Fruit fly (Drosophila melanogaster): ENCODE data around the gene Gdap1.

Gdap1 gene

DNA sequence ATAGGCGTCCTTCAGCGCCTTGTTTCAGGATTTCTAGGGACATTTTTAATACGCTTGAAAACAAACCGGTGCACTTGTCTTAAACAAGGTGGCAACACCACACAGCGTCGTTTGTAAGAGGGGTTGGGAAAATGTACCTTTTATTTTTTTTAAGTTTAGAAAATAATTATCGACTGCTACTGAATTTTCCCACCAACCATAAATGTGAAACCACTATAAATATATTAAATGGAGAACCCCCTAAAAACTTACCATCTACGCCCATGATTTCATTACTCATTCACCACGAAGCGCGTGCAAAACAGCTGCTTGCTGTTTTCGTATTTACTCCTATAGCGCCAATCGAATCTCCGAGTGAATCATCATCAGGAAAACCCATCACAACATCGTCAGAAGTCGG is 2.4 kb upstream of the Gdap1 start, which contains the start of the genes Tcs5 and CHMP2B (continued):
- peak; percentile 98 for TF ChIP-seq Vsx1 (GFP tag; optimal IDR thresholded peaks at IDR 0.05)
- peak; percentile 100 for TF ChIP-seq pho (GFP tag; optimal IDR thresholded peaks at IDR 0.05)
- peak; percentile 100 for TF ChIP-seq toy (GFP tag; IDR thresholded peaks at IDR 0.05)
- TF ChIP-seq kni (GFP tag; optimal IDR thresholded peaks at IDR 0.05) = peak; percentile 98
- peak; percentile 99 for TF ChIP-seq CG12155 (GFP tag; optimal IDR thresholded peaks at IDR 0.05)
- TF ChIP-seq disco-r (GFP tag; optimal IDR thresholded peaks at IDR 0.05) = peak; percentile 99
- peak; percentile 99 for TF ChIP-seq pnt (GFP tag; optimal IDR thresholded peaks at IDR 0.05)
- TF ChIP-seq Med (GFP tag) = peak; percentile 100
- TF ChIP-seq CG10267 (tag; optimal IDR thresholded peaks at IDR 0.05) = peak; percentile 97
- TF ChIP-seq CG2889 (GFP tag; IDR thresholded peaks at IDR 0.05) = peak; percentile 100
- peak; percentile 99 for TF ChIP-seq en (GFP tag; optimal IDR thresholded peaks at IDR 0.05)
- peak; percentile 100 for TF ChIP-seq dmrt11E (tag; optimal IDR thresholded peaks at IDR 0.05)
- TF ChIP-seq gfzf (GFP tag; optimal IDR thresholded peaks at IDR 0.05) = peak; percentile 44
- peak; percentile 99 for TF ChIP-seq btn (GFP tag; optimal IDR thresholded peaks at IDR 0.05)
- TF ChIP-seq CG12391 (tag; optimal IDR thresholded peaks at IDR 0.05) = peak; percentile 100
- peak; percentile 100 for TF ChIP-seq CG9932 (GFP tag; IDR thresholded peaks at IDR 0.05)
- TF ChIP-seq wdn (GFP tag; IDR thresholded peaks at IDR 0.05) = peak; percentile 100
- peak; percentile 100 for TF ChIP-seq Aef1 (GFP tag; IDR thresholded peaks at IDR 0.05)
- peak; percentile 99 for TF ChIP-seq CG17912 (GFP tag; optimal IDR thresholded peaks at IDR 0.05)
- peak; percentile 99 for TF ChIP-seq nom (GFP tag; optimal IDR thresholded peaks at IDR 0.05)
- TF ChIP-seq dm (GFP tag; optimal IDR thresholded peaks at IDR 0.05) = peak; percentile 99
- peak; percentile 99 for TF ChIP-seq dmrt99B (tag; optimal IDR thresholded peaks at IDR 0.05)
- peak; percentile 100 for TF ChIP-seq CG15696 (tag; optimal IDR thresholded peaks at IDR 0.05)
- no peak for TF ChIP-seq hb (GFP tag; IDR thresholded peaks at IDR 0.05; ENCODE audit: partially characterized antibody)
- TF ChIP-seq gt (GFP tag; IDR thresholded peaks at IDR 0.05) = peak; percentile 100
- TF ChIP-seq fu2 (GFP tag; optimal IDR thresholded peaks at IDR 0.05) = peak; percentile 100
- TF ChIP-seq salm (tag; optimal IDR thresholded peaks at IDR 0.05) = peak; percentile 99
- TF ChIP-seq CG7357 (GFP tag; IDR thresholded peaks at IDR 0.05) = peak; percentile 100
- peak; percentile 95 for TF ChIP-seq grn (GFP tag; optimal IDR thresholded peaks at IDR 0.05)
- peak; percentile 100 for TF ChIP-seq ken (GFP tag; IDR thresholded peaks at IDR 0.05)
- peak; percentile 97 for TF ChIP-seq her (GFP tag; optimal IDR thresholded peaks at IDR 0.05)
- peak; percentile 97 for TF ChIP-seq stwl (tag; optimal IDR thresholded peaks at IDR 0.05)
- TF ChIP-seq Taf1 (GFP tag; IDR thresholded peaks at IDR 0.05) = peak; percentile 100
- peak; percentile 100 for TF ChIP-seq slbo (GFP tag; IDR thresholded peaks at IDR 0.05)
- TF ChIP-seq Oaz (GFP tag; IDR thresholded peaks at IDR 0.05) = peak; percentile 100
- TF ChIP-seq unpg (GFP tag; optimal IDR thresholded peaks at IDR 0.05) = peak; percentile 100
- TF ChIP-seq CG12299 (tag; optimal IDR thresholded peaks at IDR 0.05) = peak; percentile 99
- peak; percentile 100 for TF ChIP-seq CG32532 (GFP tag; IDR thresholded peaks at IDR 0.05)
- TF ChIP-seq CG14050 (GFP tag; IDR thresholded peaks at IDR 0.05) = peak; percentile 100
- TF ChIP-seq gce (GFP tag; IDR thresholded peaks at IDR 0.05) = peak; percentile 100
- TF ChIP-seq Mrtf (GFP tag; IDR thresholded peaks at IDR 0.05) = peak; percentile 100
- TF ChIP-seq Tbp (GFP tag; optimal IDR thresholded peaks at IDR 0.05) = no peak
- TF ChIP-seq sim (GFP tag; IDR thresholded peaks at IDR 0.05) = peak; percentile 100
- no peak for TF ChIP-seq h (optimal IDR thresholded peaks at IDR 0.05)
- peak; percentile 99 for TF ChIP-seq ERR (GFP tag; optimal IDR thresholded peaks at IDR 0.05)
- TF ChIP-seq MBD-R2 (GFP tag; IDR thresholded peaks at IDR 0.05) = peak; percentile 100
- TF ChIP-seq CG3407 (GFP tag; optimal IDR thresholded peaks at IDR 0.05) = peak; percentile 99
- peak; percentile 100 for TF ChIP-seq CG1602 (GFP tag; optimal IDR thresholded peaks at IDR 0.05)
- peak; percentile 100 for TF ChIP-seq CG5245 (GFP tag; optimal IDR thresholded peaks at IDR 0.05)
- TF ChIP-seq sens-2 (GFP tag; IDR thresholded peaks at IDR 0.05) = peak; percentile 100
- TF ChIP-seq klu (GFP tag; IDR thresholded peaks at IDR 0.05) = peak; percentile 100
- TF ChIP-seq CG12744 (GFP tag; optimal IDR thresholded peaks at IDR 0.05) = peak; percentile 100
- TF ChIP-seq CG2120 (GFP tag; optimal IDR thresholded peaks at IDR 0.05) = peak; percentile 100

Measured in whole organism, embryonic.